Worm (Caenorhabditis elegans) whole organism, mixed stage, embryonic: ENCODE data around the gene him-5.

ENCODE experiments used
- nhr-12 ChIP-seq: fragments of 150-350 bp; optimal IDR thresholded peaks from 2 replicates; lab custom pipeline; 2014; ENCODE audit warnings: missing biosample characterization, missing genetic modification characterization
- sptf-1 ChIP-seq: sonication (generic microtip); optimal IDR thresholded peaks from 2 replicates; lab custom pipeline; 2017; ENCODE audit warnings: mild to moderate bottlenecking, missing genetic modification characterization, moderate library complexity, missing compliant biosample characterization
- unc-39 ChIP-seq: fragments of 150-350 bp; optimal IDR thresholded peaks from 2 replicates; lab custom pipeline; 2014; ENCODE audit warnings: missing biosample characterization, missing genetic modification characterization

ce11 chrV:14083970-14084369 is 6.3 kb upstream of the him-5 start, which contains the start of gene D1086.7:
- TF ChIP-seq sptf-1 (tag; lab: Kevin White, UChicago) (no peak), nhr-12 (tag; lab: Kevin White, UChicago) (no peak), unc-39 (tag; lab: Kevin White, UChicago) (no peak)
